Fruit fly (Drosophila melanogaster): Measurements from ENCODE around the gene Flacc.
A peak's percentile ranks its signal among the peaks of the same experiment; 100 is the strongest.

Gene Flacc

DNA sequence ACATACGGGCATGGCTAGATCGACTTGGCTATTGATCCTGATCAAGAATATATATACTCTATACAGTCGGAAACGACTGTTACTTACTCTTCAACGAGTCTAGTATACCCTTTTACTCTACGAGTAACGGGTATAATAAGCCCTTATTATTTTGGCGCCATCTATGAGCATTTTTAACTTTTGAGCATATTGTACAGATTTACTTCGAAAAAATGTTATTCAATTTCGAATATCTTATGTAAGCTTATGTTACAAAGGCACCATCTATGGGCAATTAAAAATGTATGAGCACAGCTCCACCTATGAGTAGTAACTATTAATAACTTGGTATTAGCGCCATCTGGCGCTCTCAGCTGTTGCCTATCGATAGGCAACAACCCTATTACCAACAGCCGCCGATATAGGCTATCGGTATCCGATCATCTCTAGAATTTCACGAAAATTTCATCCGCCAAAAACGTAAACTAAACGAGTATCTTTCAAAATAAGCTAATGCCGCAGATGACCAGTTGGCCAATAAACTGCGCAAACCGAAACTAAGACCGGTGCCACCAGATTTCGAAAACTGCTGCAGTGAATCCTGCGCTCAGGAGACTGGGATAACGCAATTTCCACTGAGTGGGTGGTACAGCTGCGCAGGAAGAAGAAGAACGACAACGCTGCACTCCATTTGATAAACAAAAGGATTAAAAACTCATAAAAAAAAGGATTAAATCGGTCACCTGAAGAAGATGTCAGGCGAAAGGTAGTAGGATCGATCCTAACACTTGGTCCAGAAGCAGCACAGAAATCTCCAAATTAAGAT is 50.0 kb downstream of the Flacc start, which contains the start of gene htk (continued):
- no peak for TF ChIP-seq ac (GFP tag; optimal IDR thresholded peaks at IDR 0.05)
- TF ChIP-seq MBD-R2 (GFP tag; IDR thresholded peaks at IDR 0.05) = peak; percentile 87
- TF ChIP-seq Oaz (GFP tag; IDR thresholded peaks at IDR 0.05) = peak; percentile 46
- peak; percentile 89 for TF ChIP-seq CG13287 (GFP tag; IDR thresholded peaks at IDR 0.05; ENCODE audit: partially characterized antibody)
- TF ChIP-seq Doc3 (GFP tag; IDR thresholded peaks at IDR 0.05; ENCODE audit: partially characterized antibody) = peak; percentile 70; the same call in 2 of the 3 replicates
- TF ChIP-seq lov (optimal IDR thresholded peaks at IDR 0.05) = no peak
- TF ChIP-seq lov (GFP tag; IDR thresholded peaks at IDR 0.05) = no peak
- TF ChIP-seq CG31441 (GFP tag; IDR thresholded peaks at IDR 0.05) = peak; percentile 40; the same call in 1 of the 2 replicates
- TF ChIP-seq amos (GFP tag; IDR thresholded peaks at IDR 0.05; ENCODE audit: partially characterized antibody) = peak; percentile 97
- peak; percentile 28 for TF ChIP-seq Blimp-1 (GFP tag; optimal IDR thresholded peaks at IDR 0.05)
- TF ChIP-seq HmgZ (tag; optimal IDR thresholded peaks at IDR 0.05) = peak; percentile 73
- TF ChIP-seq CG7987 (GFP tag; optimal IDR thresholded peaks at IDR 0.05) = peak; percentile 72
- TF ChIP-seq ab (GFP tag; optimal IDR thresholded peaks at IDR 0.05) = no peak
- peak; percentile 79 for TF ChIP-seq Hsf (GFP tag; optimal IDR thresholded peaks at IDR 0.05)
- peak; percentile 19 for TF ChIP-seq CG33557 (GFP tag; optimal IDR thresholded peaks at IDR 0.05)
- TF ChIP-seq CG4730 (GFP tag; IDR thresholded peaks at IDR 0.05) = 0 out of 2 replicates have a peak, but pooled peaks have one; percentile 25
- peak; percentile 76; the same call in 2 of the 3 replicates for TF ChIP-seq mld (GFP tag; IDR thresholded peaks at IDR 0.05; ENCODE audit: partially characterized antibody)
- TF ChIP-seq stc (GFP tag; IDR thresholded peaks at IDR 0.05) = no peak; the same call in 1 of the 2 replicates
- no peak for TF ChIP-seq CG7372 (GFP tag; IDR thresholded peaks at IDR 0.05)
- TF ChIP-seq Vsx1 (GFP tag; optimal IDR thresholded peaks at IDR 0.05) = peak; percentile 17
- peak; percentile 78 for TF ChIP-seq pnt (GFP tag; optimal IDR thresholded peaks at IDR 0.05)
- TF ChIP-seq Usf (GFP tag; optimal IDR thresholded peaks at IDR 0.05) = peak; percentile 21
- TF ChIP-seq repo (GFP tag; optimal IDR thresholded peaks at IDR 0.05) = peak; percentile 36
- peak; percentile 92 for TF ChIP-seq MESR4 (GFP tag; optimal IDR thresholded peaks at IDR 0.05)
- TF ChIP-seq H15 (GFP tag; IDR thresholded peaks at IDR 0.05) = 0 out of 3 replicates have a peak, but pooled peaks have one; percentile 55
- no peak for TF ChIP-seq Dfd (GFP tag; optimal IDR thresholded peaks at IDR 0.05)
- peak; percentile 25 for TF ChIP-seq org-1 (GFP tag; optimal IDR thresholded peaks at IDR 0.05)
- peak; percentile 40 for TF ChIP-seq mirr (GFP tag; optimal IDR thresholded peaks at IDR 0.05)
- no peak for TF ChIP-seq CG6683 (GFP tag; optimal IDR thresholded peaks at IDR 0.05)
- peak; percentile 11 for TF ChIP-seq CG14965 (GFP tag; optimal IDR thresholded peaks at IDR 0.05; ENCODE audit: borderline replicate concordance)
- no peak for TF ChIP-seq fd96Cb (tag; optimal IDR thresholded peaks at IDR 0.05)
- peak; percentile 49; the same call in 1 of the 2 replicates for TF ChIP-seq sens-2 (GFP tag; IDR thresholded peaks at IDR 0.05)
- no peak for TF ChIP-seq CG8388 (GFP tag; optimal IDR thresholded peaks at IDR 0.05)
- peak; percentile 78 for TF ChIP-seq NC2β (GFP tag; optimal IDR thresholded peaks at IDR 0.05)
- TF ChIP-seq CG14050 (GFP tag; IDR thresholded peaks at IDR 0.05) = no peak
- TF ChIP-seq CG2678 (tag; optimal IDR thresholded peaks at IDR 0.05) = peak; percentile 37
- TF ChIP-seq CG12219 (GFP tag; optimal IDR thresholded peaks at IDR 0.05) = no peak
- TF ChIP-seq esg (GFP tag; conservative IDR thresholded peaks at IDR 0.05) = peak; percentile 22; the same call in 1 of the 2 replicates
- no peak for TF ChIP-seq CG8281 (tag; optimal IDR thresholded peaks at IDR 0.05)
- TF ChIP-seq CG4424 (GFP tag; optimal IDR thresholded peaks at IDR 0.05) = peak; percentile 53
- peak; percentile 80 for TF ChIP-seq hbn (GFP tag; IDR thresholded peaks at IDR 0.05; ENCODE audit: partially characterized antibody)
- TF ChIP-seq Antp (GFP tag; optimal IDR thresholded peaks at IDR 0.05) = peak; percentile 83
- peak; percentile 60; the same call in 1 of the 2 replicates for TF ChIP-seq CG10959 (GFP tag; IDR thresholded peaks at IDR 0.05)
- TF ChIP-seq btn (GFP tag; optimal IDR thresholded peaks at IDR 0.05) = peak; percentile 23
- peak; percentile 64 for TF ChIP-seq NC2α (GFP tag; optimal IDR thresholded peaks at IDR 0.05)
- no peak for TF ChIP-seq jigr1 (GFP tag; IDR thresholded peaks at IDR 0.05)
- no peak for TF ChIP-seq Hmx (GFP tag; optimal IDR thresholded peaks at IDR 0.05)
- no peak for TF ChIP-seq Hey (tag; optimal IDR thresholded peaks at IDR 0.05)
